Fruit fly (Drosophila melanogaster): Measurements from ENCODE around the gene CG31789.

DNA sequence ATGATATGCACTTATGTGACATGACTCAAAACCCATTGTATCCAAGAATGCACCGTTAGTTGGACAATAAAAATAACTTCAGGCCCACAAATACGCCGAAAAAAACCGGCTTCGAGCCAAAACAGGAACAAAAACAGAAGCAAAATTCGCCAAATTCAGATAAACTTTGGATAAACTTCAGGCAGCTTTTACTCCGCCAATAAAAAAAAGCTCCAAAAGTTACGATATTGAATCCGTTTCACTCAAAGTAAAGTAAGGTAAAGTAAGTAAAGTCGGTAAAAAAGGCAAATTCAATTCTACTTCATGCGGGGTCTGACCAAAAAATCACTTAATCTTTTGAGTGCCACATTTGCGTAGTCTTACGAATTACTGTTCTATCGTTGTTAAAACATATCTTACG, 41.7 kb upstream of the CG31789 start:
- TF ChIP-seq usp (GFP tag; optimal IDR thresholded peaks at IDR 0.05) = no peak
- TF ChIP-seq CG8478 (optimal IDR thresholded peaks at IDR 0.05) = no peak
- TF ChIP-seq pan (optimal IDR thresholded peaks at IDR 0.05) = no peak
- no peak for TF ChIP-seq psq (optimal IDR thresholded peaks at IDR 0.05)
- no peak for TF ChIP-seq EcR (GFP tag; optimal IDR thresholded peaks at IDR 0.05)
- TF ChIP-seq Dll (optimal IDR thresholded peaks at IDR 0.05) = no peak
